Fruit fly (Drosophila melanogaster) whole organism, embryonic: ENCODE data around the gene CG9114.

Source experiments
- Asciz ChIP-seq: fragments of 200-800 bp; sonication (Bioruptor generic); optimal IDR thresholded peaks from 2 replicates; lab custom pipeline; 2017; ENCODE audit warnings: missing biosample characterization, mild to moderate bottlenecking, missing genetic modification characterization, missing genetic modification reagents
- Atf3 ChIP-seq: fragments of 200-800 bp; sonication (Bioruptor generic); optimal IDR thresholded peaks from 3 replicates; lab custom pipeline; 2016; ENCODE audit warnings: missing biosample characterization, missing genetic modification characterization
- CG10147 ChIP-seq: fragments of 200-800 bp; sonication (Bioruptor generic); optimal IDR thresholded peaks from 2 replicates; lab custom pipeline; 2019; ENCODE audit warnings: missing biosample characterization, mild to moderate bottlenecking, missing genetic modification characterization, moderate library complexity
- CG1024 ChIP-seq: fragments of 200-800 bp; sonication (Bioruptor generic); IDR thresholded peaks from 2 replicates; pipeline ENCODE4 v1.3.6; 2022; ENCODE audit warnings: missing biosample characterization, missing genetic modification characterization
- CG11456 ChIP-seq: fragments of 200-800 bp; sonication (Bioruptor generic); IDR thresholded peaks from 3 replicates; pipeline ENCODE4 v1.3.6; 2022; ENCODE audit warnings: missing biosample characterization, missing genetic modification characterization
- CG14667 ChIP-seq: fragments of 200-800 bp; sonication (Bioruptor generic); IDR thresholded peaks from 2 replicates; pipeline ENCODE4 v1.3.6; 2022; ENCODE audit warnings: missing biosample characterization, missing genetic modification characterization
- CG30431 ChIP-seq: fragments of 200-800 bp; sonication (Bioruptor generic); optimal IDR thresholded peaks from 2 replicates; lab custom pipeline; 2017; ENCODE audit warnings: missing biosample characterization, missing genetic modification characterization
- CG34224 ChIP-seq: fragments of 200-800 bp; sonication (Bioruptor generic); IDR thresholded peaks from 3 replicates; pipeline ENCODE4 v1.3.6; 2022; ENCODE audit warnings: missing biosample characterization, missing genetic modification characterization; ENCODE audit not compliant: partially characterized antibody
- CG34422 ChIP-seq: fragments of 200-800 bp; sonication (Bioruptor generic); IDR thresholded peaks from 3 replicates; pipeline ENCODE4 v1.3.6; 2022; ENCODE audit warnings: missing biosample characterization, missing genetic modification characterization
- CG4282 ChIP-seq: fragments of 200-800 bp; sonication (Bioruptor generic); optimal IDR thresholded peaks from 2 replicates; lab custom pipeline; 2016; ENCODE audit warnings: missing biosample characterization, missing genetic modification characterization
- CG7357 ChIP-seq: fragments of 200-800 bp; sonication (Bioruptor generic); IDR thresholded peaks from 3 replicates; pipeline ENCODE4 v1.3.6; 2022; ENCODE audit warnings: missing biosample characterization, missing genetic modification characterization
- CG7928 ChIP-seq: fragments of 200-800 bp; sonication (Bioruptor generic); optimal IDR thresholded peaks from 2 replicates; lab custom pipeline; 2017; ENCODE audit warnings: missing biosample characterization, mild to moderate bottlenecking, missing genetic modification characterization
- CG9609 ChIP-seq: fragments of 200-800 bp; sonication (Bioruptor generic); optimal IDR thresholded peaks from 3 replicates; lab custom pipeline; 2016; ENCODE audit warnings: missing biosample characterization, missing genetic modification characterization
- Dip3 ChIP-seq: fragments of 200-800 bp; sonication (Bioruptor generic); optimal IDR thresholded peaks from 3 replicates; lab custom pipeline; 2016; ENCODE audit warnings: missing biosample characterization, missing genetic modification characterization
- E2f2 ChIP-seq: fragments of 200-800 bp; sonication (Bioruptor generic); IDR thresholded peaks from 2 replicates; pipeline ENCODE4 v1.3.6; 2022; ENCODE audit warnings: missing biosample characterization, missing genetic modification characterization
- HmgD ChIP-seq: fragments of 200-800 bp; sonication (Bioruptor generic); optimal IDR thresholded peaks from 3 replicates; lab custom pipeline; 2016; ENCODE audit warnings: missing biosample characterization, missing genetic modification characterization
- NC2α ChIP-seq: fragments of 200-800 bp; sonication (Bioruptor generic); optimal IDR thresholded peaks from 2 replicates; lab custom pipeline; 2016; ENCODE audit warnings: missing biosample characterization, missing genetic modification characterization
- NC2β ChIP-seq: fragments of 200-800 bp; sonication (Bioruptor generic); optimal IDR thresholded peaks from 2 replicates; lab custom pipeline; 2016; ENCODE audit warnings: missing biosample characterization, missing genetic modification characterization
- Oaz ChIP-seq: fragments of 200-800 bp; sonication (Bioruptor generic); IDR thresholded peaks from 2 replicates; pipeline ENCODE4 v1.3.6; 2022; ENCODE audit warnings: missing biosample characterization, missing genetic modification characterization
- Oli ChIP-seq: fragments of 200-800 bp; sonication (Bioruptor generic); optimal IDR thresholded peaks from 2 replicates; lab custom pipeline; 2018; ENCODE audit warnings: missing biosample characterization, mild to moderate bottlenecking, missing genetic modification characterization, moderate library complexity
- Opbp ChIP-seq: fragments of 200-800 bp; sonication (Bioruptor generic); IDR thresholded peaks from 3 replicates; pipeline ENCODE4 v1.3.6; 2022; ENCODE audit warnings: missing biosample characterization, missing genetic modification characterization; ENCODE audit not compliant: partially characterized antibody
- Poxn ChIP-seq: fragments of 200-800 bp; sonication (Bioruptor generic); IDR thresholded peaks from 2 replicates; pipeline ENCODE4 v1.3.6; 2022; ENCODE audit warnings: missing biosample characterization, missing genetic modification characterization
- Rfx ChIP-seq: fragments of 200-800 bp; sonication (Bioruptor generic); IDR thresholded peaks from 2 replicates; pipeline ENCODE4 v1.3.6; 2022; ENCODE audit warnings: missing biosample characterization, missing genetic modification characterization
- Scr ChIP-seq: fragments of 200-800 bp; sonication (Bioruptor generic); IDR thresholded peaks from 2 replicates; pipeline ENCODE4 v1.3.6; 2022; ENCODE audit warnings: missing biosample characterization, missing genetic modification characterization; ENCODE audit not compliant: partially characterized antibody
- Sry-δ ChIP-seq: fragments of 200-800 bp; sonication (Bioruptor generic); optimal IDR thresholded peaks from 2 replicates; lab custom pipeline; 2016; ENCODE audit warnings: missing biosample characterization, missing genetic modification characterization
- Trl ChIP-seq, 3 experiments: fragments of >200 bp in 2 of 3; fragments of 200-800 bp in 1 of 3; sonication (Bioruptor generic) in 1 of 3; optimal IDR thresholded peaks; 2 replicates in 1 of 3; 3 replicates in 2 of 3; lab custom pipeline; 2016 to 2017; ENCODE audit warnings: missing biosample characterization in 1 of 3, missing genetic modification characterization in 1 of 3
- al ChIP-seq: fragments of 200-800 bp; sonication (Bioruptor generic); IDR thresholded peaks from 2 replicates; pipeline ENCODE4 v1.3.6; 2022; ENCODE audit warnings: missing biosample characterization, missing genetic modification characterization
- aop ChIP-seq: fragments of 200-800 bp; sonication (Bioruptor generic); IDR thresholded peaks from 2 replicates; pipeline ENCODE4 v1.3.6; 2022; ENCODE audit warnings: missing biosample characterization, missing genetic modification characterization
- ase ChIP-seq: fragments of 200-800 bp; sonication (Bioruptor generic); IDR thresholded peaks from 3 replicates; pipeline ENCODE4 v1.3.6; 2022; ENCODE audit warnings: missing biosample characterization, missing genetic modification characterization
- bcd ChIP-seq: fragments of 200-800 bp; sonication (Bioruptor generic); optimal IDR thresholded peaks from 2 replicates; lab custom pipeline; 2017; ENCODE audit warnings: missing biosample characterization, mild to moderate bottlenecking, missing genetic modification characterization
- corto ChIP-seq: fragments of 200-800 bp; sonication (Bioruptor generic); optimal IDR thresholded peaks from 2 replicates; lab custom pipeline; 2016; ENCODE audit warnings: missing biosample characterization, mild to moderate bottlenecking, missing genetic modification characterization, moderate library complexity
- croc ChIP-seq: fragments of 200-800 bp; sonication (Bioruptor generic); conservative IDR thresholded peaks from 3 replicates; pipeline ENCODE4 v1.3.6; 2022; ENCODE audit warnings: missing biosample characterization, missing genetic modification characterization
- crol ChIP-seq: fragments of 200-800 bp; sonication (Bioruptor generic); IDR thresholded peaks from 2 replicates; pipeline ENCODE4 v1.3.6; 2022; ENCODE audit warnings: missing biosample characterization, missing genetic modification characterization
- danr ChIP-seq: fragments of 200-800 bp; sonication (Bioruptor generic); IDR thresholded peaks from 2 replicates; pipeline ENCODE4 v1.3.6; 2022; ENCODE audit warnings: missing biosample characterization, missing genetic modification characterization
- dimm ChIP-seq: fragments of 200-800 bp; sonication (Bioruptor generic); IDR thresholded peaks from 2 replicates; pipeline ENCODE4 v1.3.6; 2022; ENCODE audit warnings: missing biosample characterization, missing genetic modification characterization
- fd96Cb ChIP-seq: fragments of 200-800 bp; sonication (Bioruptor generic); optimal IDR thresholded peaks from 2 replicates; lab custom pipeline; 2018; ENCODE audit warnings: missing biosample characterization, mild to moderate bottlenecking, missing genetic modification characterization, moderate library complexity
- grn ChIP-seq: fragments of 200-800 bp; sonication (Bioruptor generic); optimal IDR thresholded peaks from 3 replicates; lab custom pipeline; 2017; ENCODE audit warnings: missing biosample characterization, missing genetic modification characterization
- h ChIP-seq: fragments of >200 bp; optimal IDR thresholded peaks from 2 replicates; lab custom pipeline; 2017
- ind ChIP-seq: fragments of 200-800 bp; sonication (Bioruptor generic); optimal IDR thresholded peaks from 3 replicates; lab custom pipeline; 2016; ENCODE audit warnings: missing biosample characterization, missing genetic modification characterization
- lilli ChIP-seq: fragments of 200-800 bp; sonication (Bioruptor generic); optimal IDR thresholded peaks from 3 replicates; lab custom pipeline; 2016; ENCODE audit warnings: missing biosample characterization, missing genetic modification characterization
- mam ChIP-seq: fragments of 200-800 bp; sonication (Bioruptor generic); optimal IDR thresholded peaks from 3 replicates; lab custom pipeline; 2016; ENCODE audit warnings: missing biosample characterization, missing genetic modification characterization
- nerfin-2 ChIP-seq: fragments of 200-800 bp; sonication (Bioruptor generic); IDR thresholded peaks from 2 replicates; pipeline ENCODE4 v1.3.6; 2022; ENCODE audit warnings: missing biosample characterization, missing genetic modification characterization; ENCODE audit not compliant: partially characterized antibody
- run ChIP-seq: fragments of 200-800 bp; sonication (Bioruptor generic); optimal IDR thresholded peaks from 3 replicates; lab custom pipeline; 2018; ENCODE audit warnings: missing biosample characterization, mild to moderate bottlenecking, missing genetic modification characterization
- seq ChIP-seq: fragments of 200-800 bp; sonication (Bioruptor generic); IDR thresholded peaks from 2 replicates; pipeline ENCODE4 v1.3.6; 2022; ENCODE audit warnings: missing biosample characterization, missing genetic modification characterization
- sima ChIP-seq: fragments of 200-800 bp; sonication (Bioruptor generic); optimal IDR thresholded peaks from 2 replicates; lab custom pipeline; 2016; ENCODE audit warnings: missing biosample characterization, missing genetic modification characterization
- sna ChIP-seq: fragments of 200-800 bp; sonication (Bioruptor generic); IDR thresholded peaks from 2 replicates; pipeline ENCODE4 v1.3.6; 2022; ENCODE audit warnings: missing biosample characterization, missing genetic modification characterization; ENCODE audit not compliant: partially characterized antibody
- tup ChIP-seq: fragments of 200-800 bp; sonication (Bioruptor generic); optimal IDR thresholded peaks from 2 replicates; lab custom pipeline; 2016; ENCODE audit warnings: missing biosample characterization, mild to moderate bottlenecking, missing genetic modification characterization, moderate library complexity
- unpg ChIP-seq: fragments of 200-800 bp; sonication (Bioruptor generic); optimal IDR thresholded peaks from 3 replicates; lab custom pipeline; 2018; ENCODE audit warnings: missing biosample characterization, mild to moderate bottlenecking, missing genetic modification characterization, moderate library complexity
- vfl ChIP-seq: fragments of 200-800 bp; sonication (Bioruptor generic); optimal IDR thresholded peaks from 2 replicates; lab custom pipeline; 2016; ENCODE audit warnings: missing biosample characterization, missing genetic modification characterization
- zfh1 ChIP-seq: fragments of 200-800 bp; sonication (Bioruptor generic); IDR thresholded peaks from 3 replicates; pipeline ENCODE4 v1.3.6; 2022; ENCODE audit warnings: missing biosample characterization, missing genetic modification characterization

Gene CG9114

DNA sequence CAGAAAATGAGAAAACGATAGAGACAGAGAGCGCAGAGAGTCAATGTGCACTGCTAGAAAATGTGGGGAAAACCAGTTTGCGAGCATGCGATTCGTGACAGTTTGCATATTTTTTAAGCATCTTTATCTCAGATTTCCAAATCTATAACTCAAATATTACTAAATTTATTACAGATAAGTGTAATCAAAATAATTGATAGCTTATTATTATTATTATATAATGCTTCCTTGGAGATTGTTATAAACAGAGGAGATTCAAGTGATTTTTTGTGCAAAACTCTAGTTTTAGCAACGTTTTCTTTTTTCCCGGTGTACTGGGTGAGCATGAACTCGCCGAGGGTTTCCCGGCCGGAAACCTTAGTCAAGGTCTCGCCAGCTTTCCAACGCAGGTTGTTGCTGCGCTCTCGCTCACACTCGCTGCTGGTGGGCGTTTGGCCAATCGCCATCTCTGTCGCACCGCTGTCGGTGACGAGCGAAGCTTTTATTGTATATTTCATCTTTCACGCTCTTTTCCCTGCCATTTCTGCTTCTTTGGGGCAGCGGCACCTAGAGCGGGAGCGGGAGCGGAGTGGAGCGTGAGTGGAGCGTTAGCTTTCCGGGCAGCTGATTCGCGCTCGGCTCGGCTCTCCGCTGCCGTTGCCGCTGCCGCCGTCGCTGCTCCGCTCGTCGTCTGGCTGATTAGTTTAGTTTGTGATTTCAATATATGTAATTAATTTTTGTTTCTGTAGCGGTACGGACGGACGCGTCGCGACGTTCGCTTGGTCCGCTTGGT lies 34.5 kb downstream of the CG9114 start (continued):
- peak; percentile 98 for TF ChIP-seq seq (GFP tag; lab: Robert Waterston, UW)
- TF ChIP-seq CG7357, result peak; percentile 94
- peak; percentile 82 for TF ChIP-seq CG1024 (GFP tag; lab: Robert Waterston, UW)
- no peak for TF ChIP-seq Opbp (GFP tag; lab: Robert Waterston, UW)
- TF ChIP-seq CG7928 (GFP tag; lab: Kevin White, UChicago), result peak; percentile 80
- peak; percentile 82 for TF ChIP-seq tup (GFP tag; lab: Kevin White, UChicago)
- peak; percentile 39 for TF ChIP-seq sima
- peak; percentile 78 for TF ChIP-seq vfl
- TF ChIP-seq bcd (GFP tag; lab: Kevin White, UChicago), result peak; percentile 99
- TF ChIP-seq nerfin-2 (GFP tag; lab: Robert Waterston, UW), result no peak
- TF ChIP-seq CG30431 (GFP tag; lab: Kevin White, UChicago), result peak; percentile 96
- peak; percentile 92 for TF ChIP-seq lilli (GFP tag; lab: Kevin White, UChicago)
- peak; percentile 21 for TF ChIP-seq NC2α (GFP tag; lab: Kevin White, UChicago)
- TF ChIP-seq croc (GFP tag; lab: Robert Waterston, UW), result peak; percentile 97
- peak; percentile 96 for TF ChIP-seq CG11456
- TF ChIP-seq crol, result peak; percentile 96
- TF ChIP-seq ase, result peak; percentile 95
- peak; percentile 91 for TF ChIP-seq Poxn (GFP tag; lab: Robert Waterston, UW)
- peak; percentile 98 for TF ChIP-seq fd96Cb (tag; lab: Kevin White, UChicago)
- 0 out of 2 replicates have a peak, but pooled peaks have one; percentile 30 for TF ChIP-seq sna
- peak; percentile 98 for TF ChIP-seq Rfx (GFP tag; lab: Robert Waterston, UW)
- TF ChIP-seq run (tag; lab: Kevin White, UChicago), result peak; percentile 96
- TF ChIP-seq CG34224 (GFP tag; lab: Robert Waterston, UW), result peak; percentile 55
- TF ChIP-seq corto (GFP tag; lab: Kevin White, UChicago), result no peak
- TF ChIP-seq Oli (tag; lab: Kevin White, UChicago), result peak; percentile 99
- no peak for TF ChIP-seq h (lab: Kevin White, UChicago)
- peak; percentile 96 for TF ChIP-seq CG14667 (GFP tag; lab: Robert Waterston, UW)
- TF ChIP-seq mam (GFP tag; lab: Kevin White, UChicago), result peak; percentile 84
- TF ChIP-seq Oaz (GFP tag; lab: Robert Waterston, UW), result peak; percentile 95
- TF ChIP-seq Dip3 (GFP tag; lab: Kevin White, UChicago), result peak; percentile 80
- TF ChIP-seq NC2β (GFP tag; lab: Kevin White, UChicago), result peak; percentile 46
- peak; percentile 98 for TF ChIP-seq ind
- TF ChIP-seq dimm (GFP tag; lab: Robert Waterston, UW), result peak; percentile 89
- TF ChIP-seq aop (GFP tag; lab: Robert Waterston, UW), result peak; percentile 31
- no peak for TF ChIP-seq HmgD (GFP tag; lab: Kevin White, UChicago)
- peak; percentile 98 for TF ChIP-seq CG10147
- peak; percentile 98 for TF ChIP-seq Asciz (GFP tag; lab: Kevin White, UChicago)
- TF ChIP-seq CG9609 (GFP tag; lab: Kevin White, UChicago), result peak; percentile 35
- peak; percentile 13 for TF ChIP-seq Sry-δ (GFP tag; lab: Kevin White, UChicago)
- peak; percentile 72 to 94 for TF ChIP-seq Trl (optimal IDR thresholded peaks at IDR 0.05; lab: Kevin White, UChicago)
- peak; percentile 43 for TF ChIP-seq Trl (GFP tag; optimal IDR thresholded peaks at IDR 0.05; lab: Kevin White, UChicago)
- TF ChIP-seq Atf3 (GFP tag; lab: Kevin White, UChicago), result peak; percentile 48
- no peak for TF ChIP-seq Scr (GFP tag; lab: Robert Waterston, UW)
- TF ChIP-seq zfh1 (GFP tag; lab: Robert Waterston, UW), result peak; percentile 93
- TF ChIP-seq al (GFP tag; lab: Robert Waterston, UW), result peak; percentile 97
- peak; percentile 47 for TF ChIP-seq CG4282 (GFP tag; lab: Kevin White, UChicago)
- peak; percentile 85 for TF ChIP-seq E2f2 (GFP tag; lab: Robert Waterston, UW)
- TF ChIP-seq CG34422, result peak; percentile 97
- peak; percentile 59 for TF ChIP-seq grn
- TF ChIP-seq danr (GFP tag; lab: Robert Waterston, UW), result peak; percentile 96
- TF ChIP-seq unpg (GFP tag; lab: Kevin White, UChicago), result peak; percentile 97
